Worm (Caenorhabditis elegans) whole organism, mixed stage, embryonic: ENCODE measurements around the gene nhr-45.

ENCODE experiments used
- M03D4.4 ChIP-seq: sonication (generic microtip); optimal IDR thresholded peaks from 2 replicates; lab custom pipeline; 2017; ENCODE audit warnings: mild to moderate bottlenecking, missing genetic modification characterization, missing compliant biosample characterization
- bed-3 ChIP-seq: fragments of 200-800 bp; sonication (Bioruptor generic); optimal IDR thresholded peaks from 3 replicates; lab custom pipeline; 2018; ENCODE audit warnings: mild to moderate bottlenecking, missing genetic modification characterization, moderate library complexity, missing compliant biosample characterization
- blmp-1 ChIP-seq: fragments of 150-350 bp; optimal IDR thresholded peaks from 2 replicates; lab custom pipeline; 2014; ENCODE audit warnings: missing biosample characterization, missing genetic modification characterization
- ceh-39 ChIP-seq: fragments of 150-350 bp; optimal IDR thresholded peaks from 2 replicates; lab custom pipeline; 2014; ENCODE audit warnings: missing biosample characterization, missing genetic modification characterization
- ceh-43 ChIP-seq: fragments of 200-800 bp; sonication (Bioruptor generic); optimal IDR thresholded peaks from 2 replicates; lab custom pipeline; 2018; ENCODE audit warnings: mild to moderate bottlenecking, missing genetic modification characterization, moderate library complexity, missing compliant biosample characterization
- ceh-83 ChIP-seq: fragments of 200-800 bp; sonication (Bioruptor generic); optimal IDR thresholded peaks from 2 replicates; lab custom pipeline; 2018; ENCODE audit warnings: mild to moderate bottlenecking, missing genetic modification characterization, missing compliant biosample characterization
- cnd-1 ChIP-seq: fragments of 200-800 bp; sonication (Bioruptor generic); optimal IDR thresholded peaks from 2 replicates; lab custom pipeline; 2018; ENCODE audit warnings: mild to moderate bottlenecking, missing genetic modification characterization, missing compliant biosample characterization
- drap-1 ChIP-seq: fragments of 200-800 bp; sonication (Bioruptor generic); optimal IDR thresholded peaks from 3 replicates; lab custom pipeline; 2018; ENCODE audit warnings: mild to moderate bottlenecking, missing genetic modification characterization, missing compliant biosample characterization
- elt-1 ChIP-seq: sonication (generic microtip); optimal IDR thresholded peaks from 2 replicates; lab custom pipeline; 2017; ENCODE audit warnings: missing genetic modification characterization, mild to moderate bottlenecking, missing compliant biosample characterization, antibody characterized with exemption, moderate library complexity, borderline replicate concordance; ENCODE audit not compliant: insufficient read depth
- elt-3 ChIP-seq: fragments of 150-350 bp; optimal IDR thresholded peaks from 2 replicates; lab custom pipeline; 2014; ENCODE audit warnings: missing biosample characterization, missing genetic modification characterization
- flh-1 ChIP-seq: fragments of 200-800 bp; sonication (Bioruptor generic); optimal IDR thresholded peaks from 2 replicates; lab custom pipeline; 2018; ENCODE audit warnings: mild to moderate bottlenecking, missing genetic modification characterization, moderate library complexity, missing compliant biosample characterization
- ham-2 ChIP-seq: fragments of 200-800 bp; sonication (Bioruptor generic); optimal IDR thresholded peaks from 2 replicates; lab custom pipeline; 2018; ENCODE audit warnings: mild to moderate bottlenecking, missing genetic modification characterization, missing compliant biosample characterization
- hlh-1 ChIP-seq: fragments of 150-350 bp; optimal IDR thresholded peaks from 2 replicates; lab custom pipeline; 2014; ENCODE audit warnings: missing biosample characterization, missing genetic modification reagents, missing genetic modification characterization
- lin-13 ChIP-seq: fragments of 150-350 bp; optimal IDR thresholded peaks from 2 replicates; lab custom pipeline; 2014; ENCODE audit warnings: missing biosample characterization, missing genetic modification characterization
- lin-32 ChIP-seq: fragments of 200-800 bp; sonication (Bioruptor generic); optimal IDR thresholded peaks from 2 replicates; lab custom pipeline; 2018; ENCODE audit warnings: mild to moderate bottlenecking, missing genetic modification characterization, missing compliant biosample characterization
- lsy-2 ChIP-seq: fragments of 150-350 bp; optimal IDR thresholded peaks from 2 replicates; lab custom pipeline; 2014; ENCODE audit warnings: missing biosample characterization, missing genetic modification characterization
- mab-5 ChIP-seq: fragments of 150-350 bp; optimal IDR thresholded peaks from 2 replicates; lab custom pipeline; 2014; ENCODE audit warnings: missing biosample characterization, missing genetic modification characterization
- mep-1 ChIP-seq: fragments of 150-350 bp; optimal IDR thresholded peaks from 2 replicates; lab custom pipeline; 2017; ENCODE audit warnings: missing biosample characterization, missing genetic modification reagents, missing genetic modification characterization, inconsistent platforms
- mls-2 ChIP-seq: sonication (generic microtip); optimal IDR thresholded peaks from 2 replicates; lab custom pipeline; 2016; ENCODE audit warnings: mild to moderate bottlenecking, missing genetic modification characterization, moderate library complexity, missing compliant biosample characterization
- nhr-12 ChIP-seq: fragments of 150-350 bp; optimal IDR thresholded peaks from 2 replicates; lab custom pipeline; 2014; ENCODE audit warnings: missing biosample characterization, missing genetic modification characterization
- nhr-2 ChIP-seq: fragments of 150-350 bp; optimal IDR thresholded peaks from 2 replicates; lab custom pipeline; 2014; ENCODE audit warnings: missing biosample characterization, missing genetic modification characterization
- nhr-237 ChIP-seq: fragments of 150-350 bp; optimal IDR thresholded peaks from 2 replicates; lab custom pipeline; 2014; ENCODE audit warnings: missing biosample characterization, missing genetic modification characterization
- nhr-28 ChIP-seq: fragments of 150-350 bp; optimal IDR thresholded peaks from 2 replicates; lab custom pipeline; 2014; ENCODE audit warnings: missing biosample characterization, missing genetic modification characterization
- nhr-76 ChIP-seq: sonication (generic microtip); optimal IDR thresholded peaks from 2 replicates; lab custom pipeline; 2017; ENCODE audit warnings: missing biosample characterization, missing genetic modification characterization
- pha-4 ChIP-seq: fragments of 150-350 bp; optimal IDR thresholded peaks from 2 replicates; lab custom pipeline; 2018; ENCODE audit warnings: missing biosample characterization, missing genetic modification reagents, missing genetic modification characterization
- sem-2 ChIP-seq: fragments of 200-800 bp; sonication (Bioruptor generic); optimal IDR thresholded peaks from 2 replicates; lab custom pipeline; 2018; ENCODE audit warnings: mild to moderate bottlenecking, missing genetic modification characterization, missing compliant biosample characterization
- snpc-4 ChIP-seq: fragments of 150-350 bp; optimal IDR thresholded peaks from 2 replicates; lab custom pipeline; 2014; ENCODE audit warnings: missing biosample characterization, missing genetic modification characterization
- sptf-1 ChIP-seq: sonication (generic microtip); optimal IDR thresholded peaks from 2 replicates; lab custom pipeline; 2017; ENCODE audit warnings: mild to moderate bottlenecking, missing genetic modification characterization, moderate library complexity, missing compliant biosample characterization
- tbx-8 ChIP-seq: fragments of 200-800 bp; sonication (Bioruptor generic); optimal IDR thresholded peaks from 2 replicates; lab custom pipeline; 2018; ENCODE audit warnings: mild to moderate bottlenecking, missing genetic modification characterization, moderate library complexity, missing compliant biosample characterization
- unc-39 ChIP-seq: fragments of 150-350 bp; optimal IDR thresholded peaks from 2 replicates; lab custom pipeline; 2014; ENCODE audit warnings: missing biosample characterization, missing genetic modification characterization
- unc-62 ChIP-seq: fragments of 150-350 bp; optimal IDR thresholded peaks from 2 replicates; lab custom pipeline; 2014; ENCODE audit warnings: missing biosample characterization, missing genetic modification reagents, missing genetic modification characterization
- zip-8 ChIP-seq: fragments of 150-350 bp; optimal IDR thresholded peaks from 2 replicates; lab custom pipeline; 2014; ENCODE audit warnings: missing biosample characterization, missing genetic modification characterization
- ztf-11 ChIP-seq: fragments of 150-350 bp; optimal IDR thresholded peaks from 2 replicates; lab custom pipeline; 2014; ENCODE audit warnings: missing biosample characterization, missing genetic modification characterization

nhr-45 gene

ce11 chrX:4673165-4673756 lies 13.1 kb upstream of the nhr-45 start, which contains the start of gene tmem-135:
tmem-135 (plus strand) TSS chrX:4673706.
- TF ChIP-seq nhr-28 (tag; lab: Kevin White, UChicago) (no peak), nhr-76 (tag; lab: Kevin White, UChicago) (no peak), ztf-11 (tag; lab: Kevin White, UChicago) (no peak), flh-1 (GFP tag; lab: Kevin White, UChicago) (no peak), elt-1 (tag; lab: Kevin White, UChicago) (no peak)

- TF ChIP-seq sptf-1 (no peak), unc-39 (tag; lab: Kevin White, UChicago) (no peak), mls-2 (tag; lab: Kevin White, UChicago) (no peak), nhr-2 (tag; lab: Kevin White, UChicago) (no peak), sem-2 (no peak), mep-1 (tag; lab: Kevin White, UChicago) (no peak), elt-3 (tag; lab: Kevin White, UChicago) (no peak), pha-4 (tag; lab: Kevin White, UChicago) (no peak)
- TF ChIP-seq, all 35 proteins: peak for 0
Measured at ce11 chrX:4671837-4672236, 11.7 kb upstream of the nhr-45 start.

ce11 chrX:4667788-4668187 lies 7.7 kb upstream of the nhr-45 start, which contains the start of gene mfsd-12:
mfsd-12 (plus strand) TSS chrX:4668088.
- TF ChIP-seq mab-5 (tag; lab: Kevin White, UChicago) (no peak), ceh-83 (GFP tag; lab: Kevin White, UChicago) (no peak), sptf-1 (no peak), nhr-28 (tag; lab: Kevin White, UChicago) (no peak), hlh-1 (no peak), zip-8 (tag; lab: Kevin White, UChicago) (no peak), ceh-39 (no peak), flh-1 (GFP tag; lab: Kevin White, UChicago) (no peak), ceh-43 (no peak), snpc-4 (tag; lab: Kevin White, UChicago) (no peak), drap-1 (GFP tag; lab: Kevin White, UChicago) (no peak)

ce11 chrX:4664649-4665048 lies 4.5 kb upstream of the nhr-45 start:
- TF ChIP-seq flh-1 (GFP tag; lab: Kevin White, UChicago) (no peak), elt-1 (tag; lab: Kevin White, UChicago) (no peak), cnd-1 (tag; lab: Kevin White, UChicago) (no peak), nhr-76 (tag; lab: Kevin White, UChicago) (no peak), ceh-39 (no peak), elt-3 (tag; lab: Kevin White, UChicago) (no peak), ceh-43 (no peak), nhr-237 (tag; lab: Kevin White, UChicago) (no peak), M03D4.4 (tag; lab: Kevin White, UChicago) (no peak), unc-62 (GFP tag; lab: Kevin White, UChicago) (no peak), drap-1 (GFP tag; lab: Kevin White, UChicago) (no peak), nhr-12 (no peak), pha-4 (tag; lab: Kevin White, UChicago) (no peak), blmp-1 (tag; lab: Kevin White, UChicago) (no peak), snpc-4 (tag; lab: Kevin White, UChicago) (no peak)
- TF ChIP-seq, all 35 proteins: peak for 0

- TF ChIP-seq ceh-43 (no peak), mls-2 (tag; lab: Kevin White, UChicago) (no peak), elt-3 (tag; lab: Kevin White, UChicago) (peak; percentile 14), snpc-4 (tag; lab: Kevin White, UChicago) (no peak)
Measured at ce11 chrX:4662964-4663684, 3.0 kb upstream of the nhr-45 start.

- peak; percentile 67 for TF ChIP-seq elt-3 (tag; lab: Kevin White, UChicago)
- TF ChIP-seq ztf-11 (tag; lab: Kevin White, UChicago), result no peak
- no peak for TF ChIP-seq ceh-43
- peak; percentile 21 for TF ChIP-seq mep-1 (tag; lab: Kevin White, UChicago)
- peak; percentile 64 for TF ChIP-seq blmp-1 (tag; lab: Kevin White, UChicago)
- TF ChIP-seq lin-32, result no peak
- peak; percentile 36 for TF ChIP-seq nhr-237 (tag; lab: Kevin White, UChicago)
- no peak for TF ChIP-seq nhr-2 (tag; lab: Kevin White, UChicago)
- no peak for TF ChIP-seq sem-2
- TF ChIP-seq lsy-2, result no peak
- no peak for TF ChIP-seq sptf-1
- peak; percentile 12 for TF ChIP-seq unc-62 (GFP tag; lab: Kevin White, UChicago)
- no peak for TF ChIP-seq flh-1 (GFP tag; lab: Kevin White, UChicago)
- TF ChIP-seq zip-8 (tag; lab: Kevin White, UChicago), result no peak
- TF ChIP-seq tbx-8 (GFP tag; lab: Kevin White, UChicago), result no peak
- no peak for TF ChIP-seq lin-13 (tag; lab: Kevin White, UChicago)
- TF ChIP-seq ceh-39, result no peak
- TF ChIP-seq M03D4.4 (tag; lab: Kevin White, UChicago), result no peak
- peak; percentile 62 for TF ChIP-seq pha-4 (tag; lab: Kevin White, UChicago)
- TF ChIP-seq hlh-1, result no peak
- no peak for TF ChIP-seq snpc-4 (tag; lab: Kevin White, UChicago)
- TF ChIP-seq ham-2, result peak; percentile 46
- TF ChIP-seq bed-3, result no peak
- no peak for TF ChIP-seq nhr-76 (tag; lab: Kevin White, UChicago)
- no peak for TF ChIP-seq ceh-83 (GFP tag; lab: Kevin White, UChicago)
Measured at ce11 chrX:4662293-4662825, 2.2 kb upstream of the nhr-45 start.
